Fruit fly (Drosophila melanogaster): Measurements from ENCODE around the gene CG10352.

CG10352 gene

DNA sequence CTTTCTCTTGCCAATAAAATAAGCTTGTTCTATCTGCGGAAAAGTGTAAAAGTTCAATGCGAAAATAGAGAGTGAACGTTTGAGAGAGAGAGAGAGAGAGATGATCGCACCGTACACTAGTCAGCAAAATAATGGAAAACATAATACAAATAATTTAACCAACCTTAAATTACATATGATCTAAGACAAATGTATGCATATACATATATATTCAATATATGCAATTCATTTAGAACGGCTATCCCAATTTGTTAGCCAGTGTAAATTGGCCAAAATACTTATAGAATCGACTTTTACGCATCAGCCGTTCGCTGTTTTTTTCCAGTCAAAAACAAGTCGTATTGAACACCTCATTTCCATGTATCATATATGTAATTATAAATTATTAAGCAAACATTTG lies 48.2 kb upstream of the CG10352 start (continued):
- TF ChIP-seq CG3838 (GFP tag; optimal IDR thresholded peaks at IDR 0.05) (no peak), CG14965 (GFP tag; optimal IDR thresholded peaks at IDR 0.05; ENCODE audit: borderline replicate concordance) (no peak), tgo (GFP tag; IDR thresholded peaks at IDR 0.05) (peak; percentile 75), Hsf (GFP tag; optimal IDR thresholded peaks at IDR 0.05) (no peak), sna (GFP tag; IDR thresholded peaks at IDR 0.05; ENCODE audit: partially characterized antibody) (no peak), sisA (GFP tag; IDR thresholded peaks at IDR 0.05) (peak; percentile 24; the same call in 1 of the 2 replicates), tup (GFP tag; optimal IDR thresholded peaks at IDR 0.05) (no peak), ssp (GFP tag; IDR thresholded peaks at IDR 0.05) (0 out of 2 replicates have a peak, but pooled peaks have one; percentile 14), CG2116 (GFP tag; optimal IDR thresholded peaks at IDR 0.05) (no peak), hbn (GFP tag; IDR thresholded peaks at IDR 0.05; ENCODE audit: partially characterized antibody) (no peak), CG15514 (GFP tag; optimal IDR thresholded peaks at IDR 0.05) (peak; percentile 19), Side (GFP tag; optimal IDR thresholded peaks at IDR 0.05) (no peak), Vsx1 (GFP tag; optimal IDR thresholded peaks at IDR 0.05) (no peak), amos (GFP tag; IDR thresholded peaks at IDR 0.05; ENCODE audit: partially characterized antibody) (no peak), CG6175 (GFP tag; IDR thresholded peaks at IDR 0.05) (0 out of 3 replicates have a peak, but pooled peaks have one; percentile 20), CG9215 (GFP tag; IDR thresholded peaks at IDR 0.05) (peak; percentile 45; the same call in 1 of the 2 replicates), Oaz (GFP tag; IDR thresholded peaks at IDR 0.05) (peak; percentile 32; the same call in 1 of the 2 replicates), ci (GFP tag; IDR thresholded peaks at IDR 0.05) (peak; percentile 76; the same call in 2 of the 3 replicates), CG6813 (GFP tag; optimal IDR thresholded peaks at IDR 0.05) (no peak), CG42726 (GFP tag; IDR thresholded peaks at IDR 0.05; ENCODE audit: partially characterized antibody) (no peak), dpn (GFP tag; optimal IDR thresholded peaks at IDR 0.05) (peak in 1 of 2 experiments; percentile 39), gsb-n (tag; optimal IDR thresholded peaks at IDR 0.05) (no peak), Ptx1 (GFP tag; IDR thresholded peaks at IDR 0.05) (peak; percentile 70), C15 (GFP tag; IDR thresholded peaks at IDR 0.05) (peak; percentile 44; the same call in 1 of the 3 replicates), Bgb (GFP tag; IDR thresholded peaks at IDR 0.05; ENCODE audit: partially characterized antibody) (no peak), ranshi (GFP tag; IDR thresholded peaks at IDR 0.05) (peak; percentile 63), Jarid2 (GFP tag; optimal IDR thresholded peaks at IDR 0.05) (no peak), CG8281 (tag; optimal IDR thresholded peaks at IDR 0.05) (no peak), D19A (tag; optimal IDR thresholded peaks at IDR 0.05) (no peak), hth (optimal IDR thresholded peaks at IDR 0.05) (no peak), Dbx (GFP tag; IDR thresholded peaks at IDR 0.05) (peak; percentile 56; the same call in 2 of the 3 replicates), CoRest (tag; optimal IDR thresholded peaks at IDR 0.05) (peak; percentile 41), CG9437 (GFP tag; optimal IDR thresholded peaks at IDR 0.05) (no peak), Fer3 (tag; optimal IDR thresholded peaks at IDR 0.05) (peak; percentile 59), caup (GFP tag; optimal IDR thresholded peaks at IDR 0.05; ENCODE audit: severe bottlenecking) (peak; percentile 39), CG7963 (GFP tag; IDR thresholded peaks at IDR 0.05; ENCODE audit: partially characterized antibody) (no peak), Xbp1 (GFP tag; optimal IDR thresholded peaks at IDR 0.05) (peak; percentile 35), YL-1 (GFP tag; optimal IDR thresholded peaks at IDR 0.05) (no peak), Rfx (GFP tag; IDR thresholded peaks at IDR 0.05) (peak; percentile 90), gro (GFP tag; optimal IDR thresholded peaks at IDR 0.05) (peak; percentile 8), Dll (GFP tag; IDR thresholded peaks at IDR 0.05; ENCODE audit: partially characterized antibody) (no peak), NfI (GFP tag; optimal IDR thresholded peaks at IDR 0.05) (peak; percentile 38), en (GFP tag; optimal IDR thresholded peaks at IDR 0.05) (no peak), Eip74EF (GFP tag; optimal IDR thresholded peaks at IDR 0.05) (no peak), Doc2 (GFP tag; IDR thresholded peaks at IDR 0.05) (no peak), CG4617 (GFP tag; optimal IDR thresholded peaks at IDR 0.05; ENCODE audit: borderline replicate concordance) (no peak), CG14050 (GFP tag; IDR thresholded peaks at IDR 0.05) (peak; percentile 36; the same call in 2 of the 3 replicates), br (optimal IDR thresholded peaks at IDR 0.05) (no peak), CG13424 (tag; optimal IDR thresholded peaks at IDR 0.05) (peak; percentile 20), pb (GFP tag; optimal IDR thresholded peaks at IDR 0.05) (no peak)

All from whole organism, embryonic.